Fruit fly (Drosophila melanogaster) S2 (cell line): ENCODE data around the gene CG43998.

Source experiments
- CG8478 ChIP-seq: fragments of >200 bp; optimal IDR thresholded peaks from 2 replicates; lab custom pipeline; 2018
- CTCF ChIP-seq, 2 experiments: fragments of >200 bp; optimal IDR thresholded peaks; 2 replicates each; lab custom pipeline; 2018

DNA sequence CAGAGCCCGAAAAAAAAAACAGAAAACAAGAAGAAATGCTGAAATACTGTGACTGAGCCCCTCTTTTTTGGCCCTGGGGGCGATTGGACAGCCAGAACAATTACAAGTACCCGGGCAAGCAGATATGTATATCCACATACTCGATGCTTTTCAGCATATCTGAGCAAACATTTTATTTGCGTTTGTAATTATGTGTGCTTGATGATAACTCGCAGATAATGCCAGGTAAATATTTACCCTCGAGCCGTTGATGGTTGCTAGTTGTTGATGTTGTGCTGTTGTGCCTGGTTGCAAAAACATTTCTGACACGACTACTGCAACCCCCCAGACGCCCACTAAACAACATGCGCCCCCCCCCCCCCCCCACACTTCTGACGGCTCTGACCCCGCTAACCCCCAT lies 9.4 kb downstream of the CG43998 start:
- TF ChIP-seq CTCF (optimal IDR thresholded peaks at IDR 0.05; lab: Kevin White, UChicago) (no peak), CG8478 (lab: Kevin White, UChicago) (no peak)
